Fruit fly (Drosophila melanogaster) whole organism, embryonic: ENCODE measurements around the gene Gr61a.

Source experiments
- Atf3 ChIP-seq: fragments of 200-800 bp; sonication (Bioruptor generic); optimal IDR thresholded peaks from 3 replicates; lab custom pipeline; 2016; ENCODE audit warnings: missing biosample characterization, missing genetic modification characterization
- CG10431 ChIP-seq: fragments of 200-800 bp; sonication (Bioruptor generic); optimal IDR thresholded peaks from 3 replicates; lab custom pipeline; 2018; ENCODE audit warnings: missing biosample characterization, mild to moderate bottlenecking, missing genetic modification characterization
- CG14860 ChIP-seq: fragments of 200-800 bp; sonication (Bioruptor generic); IDR thresholded peaks from 3 replicates; pipeline ENCODE4 v1.3.6; 2022; ENCODE audit warnings: missing biosample characterization, missing genetic modification characterization; ENCODE audit not compliant: partially characterized antibody
- CG17568 ChIP-seq: fragments of 200-800 bp; sonication (Bioruptor generic); optimal IDR thresholded peaks from 2 replicates; lab custom pipeline; 2018; ENCODE audit warnings: missing biosample characterization, mild to moderate bottlenecking, missing genetic modification characterization, moderate library complexity
- CG17612 ChIP-seq: fragments of 200-800 bp; sonication (Bioruptor generic); IDR thresholded peaks from 2 replicates; pipeline ENCODE4 v1.3.6; 2022; ENCODE audit warnings: missing biosample characterization, missing genetic modification characterization
- CG18599 ChIP-seq: fragments of 200-800 bp; sonication (Bioruptor generic); optimal IDR thresholded peaks from 3 replicates; lab custom pipeline; 2017; ENCODE audit warnings: missing biosample characterization, missing genetic modification characterization, mild to moderate bottlenecking, moderate library complexity, missing genetic modification reagents
- CG32532 ChIP-seq: fragments of 200-800 bp; sonication (Bioruptor generic); IDR thresholded peaks from 2 replicates; pipeline ENCODE4 v1.3.6; 2022; ENCODE audit warnings: missing biosample characterization, missing genetic modification characterization
- CG34422 ChIP-seq: fragments of 200-800 bp; sonication (Bioruptor generic); IDR thresholded peaks from 3 replicates; pipeline ENCODE4 v1.3.6; 2022; ENCODE audit warnings: missing biosample characterization, missing genetic modification characterization
- CG4854 ChIP-seq: fragments of 200-800 bp; sonication (Bioruptor generic); optimal IDR thresholded peaks from 2 replicates; lab custom pipeline; 2016; ENCODE audit warnings: missing biosample characterization, missing genetic modification characterization, inconsistent platforms
- CG6791 ChIP-seq: fragments of 200-800 bp; sonication (Bioruptor generic); IDR thresholded peaks from 3 replicates; pipeline ENCODE4 v1.3.6; 2022; ENCODE audit warnings: missing biosample characterization, missing genetic modification characterization; ENCODE audit not compliant: partially characterized antibody
- CG7839 ChIP-seq: fragments of 200-800 bp; sonication (Bioruptor generic); optimal IDR thresholded peaks from 3 replicates; lab custom pipeline; 2018; ENCODE audit warnings: missing biosample characterization, mild to moderate bottlenecking, missing genetic modification characterization, moderate library complexity
- CG8290 ChIP-seq, 3 experiments: fragments of 200-800 bp; sonication (Bioruptor generic); optimal IDR thresholded peaks; 2 replicates each; lab custom pipeline; 2016 to 2019; ENCODE audit warnings: missing biosample characterization in 3 of 3, missing genetic modification characterization in 3 of 3, mild to moderate bottlenecking in 2 of 3, moderate library complexity in 1 of 3
- CG8388 ChIP-seq: fragments of 200-800 bp; sonication (Bioruptor generic); optimal IDR thresholded peaks from 2 replicates; lab custom pipeline; 2019; ENCODE audit warnings: missing biosample characterization, mild to moderate bottlenecking, missing genetic modification characterization, moderate library complexity
- CkIIα-i1 ChIP-seq: fragments of 200-800 bp; sonication (Bioruptor generic); IDR thresholded peaks from 2 replicates; pipeline ENCODE4 v1.3.6; 2022; ENCODE audit warnings: missing biosample characterization, missing genetic modification characterization
- CoRest ChIP-seq: fragments of 200-800 bp; sonication (Bioruptor generic); optimal IDR thresholded peaks from 3 replicates; lab custom pipeline; 2018; ENCODE audit warnings: missing biosample characterization, mild to moderate bottlenecking, missing genetic modification characterization, moderate library complexity
- D ChIP-seq, 2 experiments: fragments of 200-800 bp in 1 of 2; fragments of >200 bp in 1 of 2; sonication (Bioruptor generic) in 1 of 2; optimal IDR thresholded peaks; 2 replicates in 1 of 2; 3 replicates in 1 of 2; lab custom pipeline; 2017; ENCODE audit warnings: mild to moderate bottlenecking in 1 of 2, missing biosample characterization in 1 of 2, missing genetic modification characterization in 1 of 2, missing genetic modification reagents in 1 of 2
- H15 ChIP-seq: fragments of 200-800 bp; sonication (Bioruptor generic); IDR thresholded peaks from 3 replicates; pipeline ENCODE4 v1.3.6; 2022; ENCODE audit warnings: missing biosample characterization, missing genetic modification characterization
- Hey ChIP-seq: fragments of 200-800 bp; sonication (Bioruptor generic); optimal IDR thresholded peaks from 3 replicates; lab custom pipeline; 2018; ENCODE audit warnings: missing biosample characterization, mild to moderate bottlenecking, missing genetic modification characterization
- Hmx ChIP-seq: fragments of 200-800 bp; sonication (Bioruptor generic); optimal IDR thresholded peaks from 2 replicates; lab custom pipeline; 2016; ENCODE audit warnings: missing biosample characterization, missing genetic modification characterization
- Scr ChIP-seq: fragments of 200-800 bp; sonication (Bioruptor generic); IDR thresholded peaks from 2 replicates; pipeline ENCODE4 v1.3.6; 2022; ENCODE audit warnings: missing biosample characterization, missing genetic modification characterization; ENCODE audit not compliant: partially characterized antibody
- Sin3A ChIP-seq: fragments of >200 bp; optimal IDR thresholded peaks from 2 replicates; lab custom pipeline; 2018
- Sox102F ChIP-seq: fragments of 200-800 bp; sonication (Bioruptor generic); optimal IDR thresholded peaks from 2 replicates; lab custom pipeline; 2018; ENCODE audit warnings: missing biosample characterization, mild to moderate bottlenecking, missing genetic modification characterization, moderate library complexity
- Ssrp ChIP-seq: fragments of 200-800 bp; sonication (Bioruptor generic); optimal IDR thresholded peaks from 2 replicates; lab custom pipeline; 2018; ENCODE audit warnings: missing biosample characterization, mild to moderate bottlenecking, missing genetic modification characterization, moderate library complexity
- TFAM ChIP-seq: fragments of 200-800 bp; sonication (Bioruptor generic); optimal IDR thresholded peaks from 2 replicates; lab custom pipeline; 2017; ENCODE audit warnings: missing biosample characterization, missing genetic modification characterization, inconsistent platforms
- Trl ChIP-seq, 3 experiments: fragments of >200 bp in 2 of 3; fragments of 200-800 bp in 1 of 3; sonication (Bioruptor generic) in 1 of 3; optimal IDR thresholded peaks; 2 replicates in 1 of 3; 3 replicates in 2 of 3; lab custom pipeline; 2016 to 2017; ENCODE audit warnings: missing biosample characterization in 1 of 3, missing genetic modification characterization in 1 of 3
- ab ChIP-seq: fragments of 200-800 bp; sonication (Bioruptor generic); optimal IDR thresholded peaks from 2 replicates; lab custom pipeline; 2016; ENCODE audit warnings: missing biosample characterization, missing genetic modification characterization
- ap ChIP-seq: fragments of 200-800 bp; sonication (Bioruptor generic); IDR thresholded peaks from 2 replicates; pipeline ENCODE4 v1.3.6; 2022; ENCODE audit warnings: missing biosample characterization, missing genetic modification characterization
- az2 ChIP-seq: fragments of 200-800 bp; sonication (Bioruptor generic); optimal IDR thresholded peaks from 3 replicates; lab custom pipeline; 2016; ENCODE audit warnings: missing biosample characterization, missing genetic modification characterization
- bsh ChIP-seq, 2 experiments: fragments of 200-800 bp; sonication (Bioruptor generic); optimal IDR thresholded peaks; 2 replicates each; lab custom pipeline; 2017 to 2018; ENCODE audit warnings: mild to moderate bottlenecking in 2 of 2, missing biosample characterization in 2 of 2, missing genetic modification characterization in 2 of 2, moderate library complexity in 1 of 2
- btn ChIP-seq: fragments of 200-800 bp; sonication (Bioruptor generic); optimal IDR thresholded peaks from 2 replicates; lab custom pipeline; 2016; ENCODE audit warnings: missing biosample characterization, missing genetic modification characterization
- cas ChIP-seq: fragments of 200-800 bp; sonication (Bioruptor generic); IDR thresholded peaks from 2 replicates; pipeline ENCODE4 v1.3.6; 2022; ENCODE audit warnings: missing biosample characterization, missing genetic modification characterization
- ci ChIP-seq: fragments of 200-800 bp; sonication (Bioruptor generic); IDR thresholded peaks from 3 replicates; pipeline ENCODE4 v1.3.6; 2022; ENCODE audit warnings: missing biosample characterization, missing genetic modification characterization
- dmrt99B ChIP-seq: fragments of 200-800 bp; sonication (Bioruptor generic); optimal IDR thresholded peaks from 2 replicates; lab custom pipeline; 2018; ENCODE audit warnings: missing biosample characterization, mild to moderate bottlenecking, missing genetic modification characterization, moderate library complexity
- dysf ChIP-seq: fragments of 200-800 bp; sonication (Bioruptor generic); IDR thresholded peaks from 3 replicates; pipeline ENCODE4 v1.3.6; 2022; ENCODE audit warnings: missing biosample characterization, missing genetic modification characterization
- emc ChIP-seq: fragments of 200-800 bp; sonication (Bioruptor generic); optimal IDR thresholded peaks from 2 replicates; lab custom pipeline; 2016; ENCODE audit warnings: missing biosample characterization, missing genetic modification characterization
- eve ChIP-seq, 2 experiments: fragments of >200 bp; optimal IDR thresholded peaks; 2 replicates each; lab custom pipeline; 2017; ENCODE audit warnings: missing biosample characterization in 2 of 2, missing genetic modification characterization in 2 of 2
- ewg ChIP-seq: fragments of 200-800 bp; sonication (Bioruptor generic); optimal IDR thresholded peaks from 3 replicates; lab custom pipeline; 2017; ENCODE audit warnings: mild to moderate bottlenecking, missing biosample characterization, missing genetic modification reagents, missing genetic modification characterization
- ftz-f1 ChIP-seq: fragments of 200-800 bp; sonication (Bioruptor generic); optimal IDR thresholded peaks from 2 replicates; lab custom pipeline; 2016; ENCODE audit warnings: missing biosample characterization, missing genetic modification characterization
- gcm ChIP-seq: fragments of 200-800 bp; sonication (Bioruptor generic); optimal IDR thresholded peaks from 2 replicates; lab custom pipeline; 2019; ENCODE audit warnings: missing biosample characterization, mild to moderate bottlenecking, missing genetic modification characterization, moderate library complexity
- gem ChIP-seq: fragments of 200-800 bp; sonication (Bioruptor generic); optimal IDR thresholded peaks from 2 replicates; lab custom pipeline; 2019; ENCODE audit warnings: missing biosample characterization, mild to moderate bottlenecking, missing genetic modification characterization, moderate library complexity
- gsb-n ChIP-seq: fragments of 200-800 bp; sonication (Bioruptor generic); optimal IDR thresholded peaks from 3 replicates; lab custom pipeline; 2018; ENCODE audit warnings: missing biosample characterization, mild to moderate bottlenecking, missing genetic modification characterization
- hkb ChIP-seq, 2 experiments: fragments of 200-800 bp in 1 of 2; fragments of >200 bp in 1 of 2; sonication (Bioruptor generic) in 1 of 2; IDR thresholded peaks in 1 of 2; optimal IDR thresholded peaks in 1 of 2; 2 replicates each; pipeline versions ENCODE4 v1.3.6 to Lab custom; 2017 to 2022; ENCODE audit warnings: missing biosample characterization in 1 of 2, missing genetic modification characterization in 1 of 2
- lola ChIP-seq, 3 experiments: fragments of >200 bp in 2 of 3; fragments of 200-800 bp in 1 of 3; sonication (Bioruptor generic) in 1 of 3; optimal IDR thresholded peaks; 2 replicates each; lab custom pipeline; 2017 to 2019; ENCODE audit warnings: missing biosample characterization in 3 of 3, missing genetic modification characterization in 3 of 3, mild to moderate bottlenecking in 1 of 3, moderate library complexity in 1 of 3
- repo ChIP-seq: fragments of 200-800 bp; sonication (Bioruptor generic); optimal IDR thresholded peaks from 2 replicates; lab custom pipeline; 2016; ENCODE audit warnings: missing biosample characterization, missing genetic modification characterization
- sim ChIP-seq: fragments of 200-800 bp; sonication (Bioruptor generic); IDR thresholded peaks from 2 replicates; pipeline ENCODE4 v1.3.6; 2022; ENCODE audit warnings: missing biosample characterization, missing genetic modification characterization
- slbo ChIP-seq: fragments of 200-800 bp; sonication (Bioruptor generic); IDR thresholded peaks from 2 replicates; pipeline ENCODE4 v1.3.6; 2022; ENCODE audit warnings: missing biosample characterization, missing genetic modification characterization
- sob ChIP-seq: fragments of 200-800 bp; sonication (Bioruptor generic); IDR thresholded peaks from 2 replicates; pipeline ENCODE4 v1.3.6; 2022; ENCODE audit warnings: missing biosample characterization, missing genetic modification characterization
- sr ChIP-seq: fragments of 200-800 bp; sonication (Bioruptor generic); IDR thresholded peaks from 3 replicates; pipeline ENCODE4 v1.3.6; 2022; ENCODE audit warnings: missing biosample characterization, missing genetic modification characterization
- wor ChIP-seq: fragments of 200-800 bp; sonication (Bioruptor generic); IDR thresholded peaks from 2 replicates; pipeline ENCODE4 v1.3.6; 2022; ENCODE audit warnings: missing biosample characterization, missing genetic modification characterization

Gene Gr61a

dm6 chr3L:851061-851460 is 9.8 kb downstream of the Gr61a start, which contains the start of gene Dci (continued):
- TF ChIP-seq CG10431 (GFP tag; lab: Kevin White, UChicago) (no peak), CG4854 (GFP tag; lab: Kevin White, UChicago) (no peak), CG8290 (GFP tag; optimal IDR thresholded peaks at IDR 0.05; lab: Kevin White, UChicago) (no peak), CG8290 (tag; optimal IDR thresholded peaks at IDR 0.05; lab: Kevin White, UChicago) (no peak), Hey (tag; lab: Kevin White, UChicago) (no peak), Trl (optimal IDR thresholded peaks at IDR 0.05; lab: Kevin White, UChicago) (no peak), Trl (GFP tag; optimal IDR thresholded peaks at IDR 0.05; lab: Kevin White, UChicago) (peak; percentile 73), Scr (peak; percentile 88), Atf3 (peak; percentile 57), ci (GFP tag; lab: Robert Waterston, UW) (peak; percentile 81), lola (GFP tag; optimal IDR thresholded peaks at IDR 0.05; lab: Kevin White, UChicago) (peak in 1 of 3 experiments; percentile 64), wor (GFP tag; lab: Robert Waterston, UW) (peak; percentile 70), CG17612 (GFP tag; lab: Robert Waterston, UW) (no peak), CG6791 (GFP tag; lab: Robert Waterston, UW) (peak; percentile 66), CkIIα-i1 (no peak), gem (peak; percentile 82), slbo (GFP tag; lab: Robert Waterston, UW) (peak; percentile 93), CG8388 (peak; percentile 34), CG14860 (GFP tag; lab: Robert Waterston, UW) (peak; percentile 74; the same call in 2 of the 3 replicates), sim (no peak), ftz-f1 (GFP tag; lab: Kevin White, UChicago) (no peak), CG34422 (GFP tag; lab: Robert Waterston, UW) (peak; percentile 91), TFAM (GFP tag; lab: Kevin White, UChicago) (no peak), gcm (no peak), H15 (GFP tag; lab: Robert Waterston, UW) (peak; percentile 52; the same call in 1 of the 3 replicates), ap (GFP tag; lab: Robert Waterston, UW) (peak; percentile 58), az2 (GFP tag; lab: Kevin White, UChicago) (peak; percentile 70), dysf (GFP tag; lab: Robert Waterston, UW) (peak; percentile 59), dmrt99B (tag; lab: Kevin White, UChicago) (no peak), cas (GFP tag; lab: Robert Waterston, UW) (peak; percentile 74), Sin3A (lab: Kevin White, UChicago) (peak; percentile 83), eve (GFP tag; optimal IDR thresholded peaks at IDR 0.05; lab: Kevin White, UChicago) (no peak), CoRest (tag; lab: Kevin White, UChicago) (peak; percentile 84), btn (GFP tag; lab: Kevin White, UChicago) (no peak), bsh (GFP tag; optimal IDR thresholded peaks at IDR 0.05; lab: Kevin White, UChicago) (peak in 1 of 2 experiments; percentile 73), repo (GFP tag; lab: Kevin White, UChicago) (peak; percentile 50), CG18599 (GFP tag; lab: Kevin White, UChicago) (peak; percentile 72), Sox102F (GFP tag; lab: Kevin White, UChicago) (peak; percentile 75), Hmx (GFP tag; lab: Kevin White, UChicago) (no peak), Ssrp (peak; percentile 67), D (optimal IDR thresholded peaks at IDR 0.05; lab: Kevin White, UChicago) (no peak), D (GFP tag; optimal IDR thresholded peaks at IDR 0.05; lab: Kevin White, UChicago) (peak; percentile 60), emc (GFP tag; lab: Kevin White, UChicago) (no peak), ewg (GFP tag; lab: Kevin White, UChicago) (peak; percentile 46), sob (GFP tag; lab: Robert Waterston, UW) (peak; percentile 79), CG7839 (tag; lab: Kevin White, UChicago) (peak; percentile 49), gsb-n (tag; lab: Kevin White, UChicago) (no peak), CG17568 (GFP tag; lab: Kevin White, UChicago) (no peak), sr (GFP tag; lab: Robert Waterston, UW) (no peak), hkb (optimal IDR thresholded peaks at IDR 0.05; lab: Kevin White, UChicago) (peak; percentile 63), hkb (GFP tag; IDR thresholded peaks at IDR 0.05; lab: Robert Waterston, UW) (peak; percentile 74), ab (GFP tag; lab: Kevin White, UChicago) (peak; percentile 38), CG32532 (GFP tag; lab: Robert Waterston, UW) (peak; percentile 81)
